Worm (Caenorhabditis elegans): ENCODE measurements around the gene C17A2.2.

DNA sequence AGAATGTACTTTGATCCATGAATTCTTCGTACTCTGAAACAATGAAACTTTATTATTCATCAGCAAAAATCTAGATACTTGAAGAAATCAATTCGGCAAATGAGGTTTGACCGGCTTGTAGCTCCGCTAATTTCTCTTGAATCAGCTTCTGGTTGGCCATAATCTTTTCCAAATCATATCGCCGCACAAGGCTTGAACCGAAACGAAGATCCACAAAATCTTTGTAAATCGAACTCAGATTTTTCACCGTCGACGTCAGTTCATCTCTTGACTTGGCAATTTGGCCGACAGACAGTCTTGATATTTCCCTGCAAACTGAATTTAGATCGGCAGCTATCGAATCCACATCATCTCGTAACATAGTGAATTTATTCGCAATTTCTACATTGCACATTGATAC is 40.6 kb upstream of the C17A2.2 start:
- no peak for TF ChIP-seq C17E4.6 (GFP tag; IDR thresholded peaks at IDR 0.05)
- no peak for TF ChIP-seq ama-1 (optimal IDR thresholded peaks at IDR 0.05)
- TF ChIP-seq ama-1 (GFP tag; optimal IDR thresholded peaks at IDR 0.05) = no peak
- no peak for TF ChIP-seq pbrm-1 (GFP tag; IDR thresholded peaks at IDR 0.05)
- TF ChIP-seq bed-2 (GFP tag; IDR thresholded peaks at IDR 0.05) = no peak
- TF ChIP-seq gei-17 (GFP tag; optimal IDR thresholded peaks at IDR 0.05) = no peak
- no peak for TF ChIP-seq unc-62 (GFP tag; optimal IDR thresholded peaks at IDR 0.05)
- no peak for TF ChIP-seq die-1 (tag; optimal IDR thresholded peaks at IDR 0.05)

Measured in whole organism, young adult.